Worm (Caenorhabditis elegans) whole organism, L1 larva: ENCODE measurements around the gene far-6.

Experiments
- F16B12.6 ChIP-seq: fragments of 150-350 bp; optimal IDR thresholded peaks from 2 replicates; lab custom pipeline; 2014; ENCODE audit warnings: missing biosample characterization, missing genetic modification characterization
- ama-1 ChIP-seq: fragments of 150-350 bp; optimal IDR thresholded peaks from 2 replicates; lab custom pipeline; 2014
- ceh-82 ChIP-seq, 3 experiments: fragments of 150-350 bp in 1 of 3; sonication (generic microtip) in 2 of 3; optimal IDR thresholded peaks; 2 replicates each; lab custom pipeline; 2014 to 2017; ENCODE audit warnings: missing biosample characterization in 3 of 3, missing genetic modification characterization in 3 of 3
- ceh-88 ChIP-seq: fragments of 200-800 bp; sonication (Bioruptor generic); IDR thresholded peaks from 2 replicates; pipeline ENCODE4 v1.3.6; 2022; ENCODE audit warnings: missing genetic modification characterization, missing compliant biosample characterization
- dsc-1 ChIP-seq: sonication (generic microtip); optimal IDR thresholded peaks from 2 replicates; lab custom pipeline; 2016; ENCODE audit warnings: mild to moderate bottlenecking, missing genetic modification characterization, missing compliant biosample characterization
- efl-1 ChIP-seq, 4 experiments: fragments of 150-350 bp; optimal IDR thresholded peaks in 3 of 4; peaks in 1 of 4; 1 replicate in 1 of 4; 2 replicates in 3 of 4; lab custom pipeline; 2014; ENCODE audit warnings: missing biosample characterization in 2 of 4, missing genetic modification characterization in 2 of 4, missing genetic modification reagents in 2 of 4
- egl-13 ChIP-seq: sonication (generic microtip); optimal IDR thresholded peaks from 2 replicates; lab custom pipeline; 2016; ENCODE audit warnings: missing genotype, missing genetic modification reagents, missing genetic modification characterization, missing compliant biosample characterization
- elt-2 ChIP-seq: sonication (generic microtip); optimal IDR thresholded peaks from 2 replicates; lab custom pipeline; 2016; ENCODE audit warnings: missing genetic modification characterization, mild to moderate bottlenecking, inconsistent platforms, missing compliant biosample characterization, missing genetic modification reagents
- elt-3 ChIP-seq, 6 experiments: fragments of 150-350 bp in 1 of 6; sonication (generic microtip); optimal IDR thresholded peaks; 2 replicates each; lab custom pipeline; 2017 to 2018; ENCODE audit warnings: missing biosample characterization in 6 of 6, missing genetic modification characterization in 6 of 6, inconsistent platforms in 1 of 6
- fkh-8 ChIP-seq: sonication (generic microtip); optimal IDR thresholded peaks from 2 replicates; lab custom pipeline; 2016; ENCODE audit warnings: mild to moderate bottlenecking, missing genetic modification characterization, missing compliant biosample characterization
- fos-1 ChIP-seq: fragments of 150-350 bp; optimal IDR thresholded peaks from 2 replicates; lab custom pipeline; 2014; ENCODE audit warnings: missing biosample characterization, missing genetic modification characterization
- grh-1 ChIP-seq: fragments of 200-800 bp; sonication (Bioruptor generic); IDR thresholded peaks from 2 replicates; pipeline ENCODE4 v1.3.6; 2022; ENCODE audit warnings: missing genetic modification reagents, missing genetic modification characterization, missing compliant biosample characterization
- hlh-17 ChIP-seq: fragments of 200-800 bp; sonication (Bioruptor generic); optimal IDR thresholded peaks from 2 replicates; lab custom pipeline; 2018; ENCODE audit warnings: missing genetic modification characterization, mild to moderate bottlenecking, missing compliant biosample characterization, moderate library complexity, borderline replicate concordance
- isw-1 ChIP-seq: fragments of 200-800 bp; sonication (Bioruptor generic); IDR thresholded peaks from 2 replicates; pipeline ENCODE4 v1.3.6; 2022; ENCODE audit warnings: missing genetic modification characterization, missing compliant biosample characterization
- lin-15B ChIP-seq: fragments of 150-350 bp; sonication (generic microtip); optimal IDR thresholded peaks from 3 replicates; lab custom pipeline; 2014; ENCODE audit warnings: missing biosample characterization, missing genetic modification characterization
- lin-35 ChIP-seq, 2 experiments: fragments of 150-350 bp; optimal IDR thresholded peaks; 2 replicates each; lab custom pipeline; 2014; ENCODE audit warnings: missing biosample characterization in 2 of 2, missing genetic modification characterization in 2 of 2, missing genetic modification reagents in 2 of 2
- lsy-2 ChIP-seq, 2 experiments: fragments of 150-350 bp; optimal IDR thresholded peaks; 2 replicates each; lab custom pipeline; 2014; ENCODE audit warnings: missing biosample characterization in 2 of 2, missing genetic modification characterization in 2 of 2
- nhr-12 ChIP-seq: sonication (generic microtip); optimal IDR thresholded peaks from 2 replicates; lab custom pipeline; 2017; ENCODE audit warnings: missing biosample characterization, missing genetic modification characterization
- nhr-19 ChIP-seq: fragments of 200-800 bp; sonication (Bioruptor generic); conservative IDR thresholded peaks from 2 replicates; pipeline ENCODE4 v1.3.6; 2022; ENCODE audit warnings: missing genetic modification characterization, missing compliant biosample characterization
- nhr-20 ChIP-seq: sonication (generic microtip); optimal IDR thresholded peaks from 2 replicates; lab custom pipeline; 2016; ENCODE audit warnings: mild to moderate bottlenecking, missing genetic modification characterization, missing compliant biosample characterization
- nhr-237 ChIP-seq: fragments of 150-350 bp; optimal IDR thresholded peaks from 2 replicates; lab custom pipeline; 2014; ENCODE audit warnings: missing biosample characterization, missing genetic modification characterization
- nhr-47 ChIP-seq: sonication (generic microtip); optimal IDR thresholded peaks from 2 replicates; lab custom pipeline; 2016; ENCODE audit warnings: mild to moderate bottlenecking, missing genetic modification characterization, moderate library complexity, missing compliant biosample characterization
- nhr-71 ChIP-seq: sonication (generic microtip); optimal IDR thresholded peaks from 2 replicates; lab custom pipeline; 2016; ENCODE audit warnings: mild to moderate bottlenecking, missing genetic modification characterization, moderate library complexity, missing compliant biosample characterization
- nhr-76 ChIP-seq: sonication (generic microtip); optimal IDR thresholded peaks from 2 replicates; lab custom pipeline; 2017; ENCODE audit warnings: missing biosample characterization, missing genetic modification characterization
- nhr-84 ChIP-seq: sonication (generic microtip); optimal IDR thresholded peaks from 2 replicates; lab custom pipeline; 2017; ENCODE audit warnings: missing biosample characterization, missing genetic modification characterization
- nhr-85 ChIP-seq: sonication (generic microtip); peaks from one replicate; lab custom pipeline; 2016; ENCODE audit warnings: missing genetic modification characterization, inconsistent platforms, missing compliant biosample characterization
- pag-3 ChIP-seq: sonication (generic microtip); optimal IDR thresholded peaks from 2 replicates; lab custom pipeline; 2017; ENCODE audit warnings: missing genetic modification characterization, mild to moderate bottlenecking, missing compliant biosample characterization, antibody characterized with exemption, borderline replicate concordance; ENCODE audit not compliant: insufficient read depth
- pax-3 ChIP-seq: fragments of 200-800 bp; sonication (Bioruptor generic); optimal IDR thresholded peaks from 2 replicates; lab custom pipeline; 2018; ENCODE audit warnings: mild to moderate bottlenecking, missing genetic modification characterization, moderate library complexity, missing compliant biosample characterization
- snpc-4 ChIP-seq: fragments of 150-350 bp; optimal IDR thresholded peaks from 2 replicates; lab custom pipeline; 2014; ENCODE audit warnings: missing biosample characterization, missing genetic modification characterization
- snu-23 ChIP-seq: sonication (generic microtip); optimal IDR thresholded peaks from 2 replicates; lab custom pipeline; 2016; ENCODE audit warnings: missing genetic modification characterization, missing compliant biosample characterization
- sptf-1 ChIP-seq: fragments of 150-350 bp; optimal IDR thresholded peaks from 2 replicates; lab custom pipeline; 2014; ENCODE audit warnings: missing biosample characterization, missing genetic modification characterization
- sup-37 ChIP-seq: fragments of 200-800 bp; sonication (Bioruptor generic); optimal IDR thresholded peaks from 2 replicates; lab custom pipeline; 2018; ENCODE audit warnings: mild to moderate bottlenecking, missing genetic modification characterization, missing compliant biosample characterization
- tlp-1 ChIP-seq: fragments of 150-350 bp; optimal IDR thresholded peaks from 2 replicates; lab custom pipeline; 2014; ENCODE audit warnings: missing biosample characterization, missing genetic modification characterization
- unc-130 ChIP-seq: fragments of 150-350 bp; optimal IDR thresholded peaks from 2 replicates; lab custom pipeline; 2017; ENCODE audit warnings: missing biosample characterization, missing genetic modification characterization, inconsistent platforms
- unc-62 ChIP-seq: fragments of 150-350 bp; optimal IDR thresholded peaks from 2 replicates; lab custom pipeline; 2014; ENCODE audit warnings: missing biosample characterization, missing genetic modification reagents, missing genetic modification characterization
- unc-86 ChIP-seq: sonication (generic microtip); optimal IDR thresholded peaks from 2 replicates; lab custom pipeline; 2016; ENCODE audit warnings: missing genetic modification characterization, missing compliant biosample characterization
- zag-1 ChIP-seq: fragments of 150-350 bp; optimal IDR thresholded peaks from 2 replicates; lab custom pipeline; 2014; ENCODE audit warnings: missing biosample characterization, missing genetic modification characterization
- zip-4 ChIP-seq: fragments of 200-800 bp; sonication (Bioruptor generic); optimal IDR thresholded peaks from 2 replicates; lab custom pipeline; 2018; ENCODE audit warnings: mild to moderate bottlenecking, missing genetic modification characterization, moderate library complexity, missing compliant biosample characterization

Gene far-6

ce11 chrIV:13297746-13298145 lies 30.4 kb upstream of the far-6 start, which contains the start of the genes Y67H2A.2 and micu-1 (continued):
- peak; percentile 92 for TF ChIP-seq nhr-47 (tag; lab: Kevin White, UChicago)
- no peak for TF ChIP-seq nhr-12 (tag; lab: Kevin White, UChicago)
- TF ChIP-seq dsc-1: peak; percentile 88
- TF ChIP-seq ama-1: peak; percentile 18
- TF ChIP-seq ceh-82 (tag; optimal IDR thresholded peaks at IDR 0.05; lab: Kevin White, UChicago): peak; percentile 63 to 79 (median 74)
- TF ChIP-seq egl-13 (tag; lab: Kevin White, UChicago): peak; percentile 60
- peak; percentile 90 for TF ChIP-seq nhr-71 (tag; lab: Kevin White, UChicago)
- TF ChIP-seq nhr-84 (tag; lab: Kevin White, UChicago): no peak
- peak; percentile 80 to 85 for TF ChIP-seq lin-35 (GFP tag; optimal IDR thresholded peaks at IDR 0.05; lab: Kevin White, UChicago)
- peak; percentile 78 for TF ChIP-seq nhr-85 (tag; lab: Kevin White, UChicago)
- 0 out of 2 replicates have a peak, but pooled peaks have one; percentile 24 for TF ChIP-seq ceh-88 (GFP tag; lab: Robert Waterston, UW)
- peak; percentile 88 for TF ChIP-seq lin-15B (tag; lab: Kevin White, UChicago)
- peak; percentile 80 for TF ChIP-seq nhr-19 (GFP tag; lab: Robert Waterston, UW)
- peak; percentile 80 for TF ChIP-seq unc-86
- peak; percentile 51 for TF ChIP-seq F16B12.6
- peak; percentile 81 for TF ChIP-seq nhr-20 (tag; lab: Kevin White, UChicago)
- peak; percentile 51 for TF ChIP-seq fos-1 (tag; lab: Kevin White, UChicago)
- TF ChIP-seq fkh-8 (tag; lab: Kevin White, UChicago): peak; percentile 83
- TF ChIP-seq nhr-237 (tag; lab: Kevin White, UChicago): peak; percentile 28
- no peak for TF ChIP-seq pag-3 (tag; lab: Kevin White, UChicago)
- TF ChIP-seq unc-130: peak; percentile 42
- no peak for TF ChIP-seq unc-62 (GFP tag; lab: Kevin White, UChicago)
- no peak for TF ChIP-seq hlh-17 (GFP tag; lab: Kevin White, UChicago)
- TF ChIP-seq zip-4 (GFP tag; lab: Kevin White, UChicago): peak; percentile 54
- TF ChIP-seq lsy-2 (tag; optimal IDR thresholded peaks at IDR 0.05; lab: Kevin White, UChicago): peak; percentile 85
- TF ChIP-seq pax-3: peak; percentile 37
- TF ChIP-seq zag-1 (tag; lab: Kevin White, UChicago): peak; percentile 1
- TF ChIP-seq elt-3 (tag; optimal IDR thresholded peaks at IDR 0.05; lab: Kevin White, UChicago): peak in 1 of 6 experiments; percentile 50
- TF ChIP-seq snpc-4: peak; percentile 69
- TF ChIP-seq snu-23 (GFP tag; lab: Kevin White, UChicago): peak; percentile 87
- TF ChIP-seq efl-1 (optimal IDR thresholded peaks at IDR 0.05; lab: Kevin White, UChicago): peak; percentile 80 to 82
- TF ChIP-seq efl-1 (GFP tag; optimal IDR thresholded peaks at IDR 0.05 in 1 of 2; lab: Kevin White, UChicago): peak; percentile 73 to 97
- no peak for TF ChIP-seq sup-37 (GFP tag; lab: Kevin White, UChicago)
- TF ChIP-seq isw-1 (GFP tag; lab: Robert Waterston, UW): peak; percentile 70

ce11 chrIV:13299648-13300047 lies 28.5 kb upstream of the far-6 start:
- no peak for TF ChIP-seq elt-2 (tag; lab: Kevin White, UChicago)
- no peak for TF ChIP-seq sptf-1 (tag; lab: Kevin White, UChicago)
- no peak for TF ChIP-seq isw-1 (GFP tag; lab: Robert Waterston, UW)
- TF ChIP-seq nhr-76 (tag; lab: Kevin White, UChicago): no peak
- no peak for TF ChIP-seq ceh-88 (GFP tag; lab: Robert Waterston, UW)
- no peak for TF ChIP-seq zip-4 (GFP tag; lab: Kevin White, UChicago)
- no peak for TF ChIP-seq nhr-237 (tag; lab: Kevin White, UChicago)

ce11 chrIV:13300109-13300508 lies 28.1 kb upstream of the far-6 start, which contains the start of gene kdp-1:
Gene kdp-1 (plus strand): TSS chrIV:13300188.
- TF ChIP-seq tlp-1 (tag; lab: Kevin White, UChicago): no peak
- TF ChIP-seq grh-1 (GFP tag; lab: Robert Waterston, UW): 0 out of 2 replicates have a peak, but pooled peaks have one; percentile 7
